Worm (Caenorhabditis elegans): ENCODE data around the gene R08C7.12.

ce11 chrIV:4470885-4471772, 21.6 kb downstream of the R08C7.12 start:
- TF ChIP-seq tbx-11 (GFP tag; IDR thresholded peaks at IDR 0.05): no peak
- TF ChIP-seq ama-1 (optimal IDR thresholded peaks at IDR 0.05): no peak
- no peak for TF ChIP-seq ets-7 (tag; optimal IDR thresholded peaks at IDR 0.05)
- TF ChIP-seq pes-1 (GFP tag; IDR thresholded peaks at IDR 0.05): no peak
- no peak for TF ChIP-seq hnd-1 (tag; optimal IDR thresholded peaks at IDR 0.05)
- no peak for TF ChIP-seq scrt-1 (GFP tag; IDR thresholded peaks at IDR 0.05)
- TF ChIP-seq flt-1 (GFP tag; IDR thresholded peaks at IDR 0.05): no peak
- no peak for TF ChIP-seq tbx-37 (GFP tag; conservative IDR thresholded peaks at IDR 0.05)
- TF ChIP-seq tra-4 (tag; optimal IDR thresholded peaks at IDR 0.05): no peak
- no peak for TF ChIP-seq hmg-4 (GFP tag; optimal IDR thresholded peaks at IDR 0.05)
- no peak for TF ChIP-seq ceh-36 (tag; optimal IDR thresholded peaks at IDR 0.05)
- no peak for TF ChIP-seq aly-1 (tag; optimal IDR thresholded peaks at IDR 0.05)
- no peak for TF ChIP-seq F13C5.2 (tag; optimal IDR thresholded peaks at IDR 0.05)
- TF ChIP-seq ceh-13 (GFP tag; optimal IDR thresholded peaks at IDR 0.05): no peak

All from whole organism, early embryonic.